Worm (Caenorhabditis elegans) whole organism, midembryonic: ENCODE results near the gene T18D3.1.

Source experiments
- klf-2 ChIP-seq: fragments of 200-800 bp; sonication (Bioruptor generic); conservative IDR thresholded peaks from 2 replicates; pipeline ENCODE4 v1.3.6; 2022; ENCODE audit warnings: missing genetic modification reagents, missing genetic modification characterization, missing compliant biosample characterization
- med-1 ChIP-seq: sonication (generic microtip); optimal IDR thresholded peaks from 2 replicates; lab custom pipeline; 2017; ENCODE audit warnings: missing genetic modification characterization, mild to moderate bottlenecking, missing compliant biosample characterization, antibody characterized with exemption, missing genetic modification reagents; ENCODE audit not compliant: insufficient read depth
- ztf-23 ChIP-seq: fragments of 200-800 bp; sonication (Bioruptor generic); IDR thresholded peaks from 2 replicates; pipeline ENCODE4 v1.3.6; 2022; ENCODE audit warnings: missing genetic modification reagents, missing genetic modification characterization, missing compliant biosample characterization

ce11 chrX:12439998-12440722, 14.4 kb upstream of the T18D3.1 start:
- TF ChIP-seq klf-2 (GFP tag; lab: Robert Waterston, UW) = no peak
- no peak for TF ChIP-seq ztf-23 (GFP tag; lab: Robert Waterston, UW)
- no peak for TF ChIP-seq med-1 (GFP tag; lab: Kevin White, UChicago)
